Fruit fly (Drosophila melanogaster) whole organism, adult: ENCODE measurements around the gene CG33287.
A peak's percentile ranks its signal among the peaks of the same experiment; 100 is the strongest.

Experiments
- CG11617 ChIP-seq: fragments of 200-800 bp; sonication (Bioruptor generic); optimal IDR thresholded peaks from 2 replicates; lab custom pipeline; 2017; ENCODE audit warnings: mild to moderate bottlenecking, missing biosample characterization, missing genetic modification reagents, missing genetic modification characterization
- CG12768 ChIP-seq: fragments of 200-800 bp; sonication (Bioruptor generic); optimal IDR thresholded peaks from 2 replicates; lab custom pipeline; 2017; ENCODE audit warnings: missing biosample characterization, missing genetic modification characterization, mild to moderate bottlenecking, moderate library complexity, missing genetic modification reagents
- CG14711 ChIP-seq: fragments of 200-800 bp; sonication (Bioruptor generic); optimal IDR thresholded peaks from 2 replicates; lab custom pipeline; 2018; ENCODE audit warnings: missing biosample characterization, mild to moderate bottlenecking, missing genetic modification characterization, moderate library complexity
- CG1620 ChIP-seq: fragments of 200-800 bp; sonication (Bioruptor generic); optimal IDR thresholded peaks from 2 replicates; lab custom pipeline; 2016; ENCODE audit warnings: missing biosample characterization, missing genetic modification characterization
- CG33017 ChIP-seq: fragments of 200-800 bp; sonication (Bioruptor generic); optimal IDR thresholded peaks from 2 replicates; lab custom pipeline; 2018; ENCODE audit warnings: missing biosample characterization, mild to moderate bottlenecking, missing genetic modification characterization, moderate library complexity
- CG5204 ChIP-seq: fragments of 200-800 bp; sonication (Bioruptor generic); optimal IDR thresholded peaks from 2 replicates; lab custom pipeline; 2016; ENCODE audit warnings: missing biosample characterization, missing genetic modification characterization
- CG7045 ChIP-seq: fragments of 200-800 bp; sonication (Bioruptor generic); optimal IDR thresholded peaks from 2 replicates; lab custom pipeline; 2017; ENCODE audit warnings: missing biosample characterization, mild to moderate bottlenecking, missing genetic modification characterization
- CG7101 ChIP-seq: fragments of 200-800 bp; sonication (Bioruptor generic); optimal IDR thresholded peaks from 2 replicates; lab custom pipeline; 2018; ENCODE audit warnings: missing biosample characterization, mild to moderate bottlenecking, missing genetic modification characterization, moderate library complexity
- Clk ChIP-seq: fragments of 200-800 bp; sonication (Bioruptor generic); optimal IDR thresholded peaks from 2 replicates; lab custom pipeline; 2017; ENCODE audit warnings: missing biosample characterization, missing genetic modification characterization
- Crg-1 ChIP-seq: fragments of 200-800 bp; sonication (Bioruptor generic); optimal IDR thresholded peaks from 2 replicates; lab custom pipeline; 2016; ENCODE audit warnings: missing biosample characterization, missing genetic modification characterization
- Hr96 ChIP-seq: fragments of 200-800 bp; sonication (Bioruptor generic); optimal IDR thresholded peaks from 2 replicates; lab custom pipeline; 2016; ENCODE audit warnings: missing biosample characterization, missing genetic modification characterization
- Mnt ChIP-seq: fragments of 200-800 bp; sonication (Bioruptor generic); optimal IDR thresholded peaks from 2 replicates; lab custom pipeline; 2016; ENCODE audit warnings: missing biosample characterization, mild to moderate bottlenecking, missing genetic modification characterization
- bab1 ChIP-seq: fragments of 200-800 bp; sonication (Bioruptor generic); optimal IDR thresholded peaks from 3 replicates; lab custom pipeline; 2019; ENCODE audit warnings: missing biosample characterization, mild to moderate bottlenecking, missing genetic modification characterization, moderate library complexity
- cic ChIP-seq: fragments of 200-800 bp; sonication (Bioruptor generic); optimal IDR thresholded peaks from 2 replicates; lab custom pipeline; 2017; ENCODE audit warnings: missing biosample characterization, mild to moderate bottlenecking, missing genetic modification characterization, moderate library complexity
- cnc ChIP-seq, 2 experiments: fragments of >200 bp; optimal IDR thresholded peaks; 2 replicates each; lab custom pipeline; 2017
- kay ChIP-seq: fragments of 200-800 bp; sonication (Bioruptor generic); peaks from one replicate; lab custom pipeline; 2016; ENCODE audit warnings: missing biosample characterization, missing genetic modification characterization, borderline replicate concordance
- ovo ChIP-seq: fragments of 200-800 bp; sonication (Bioruptor generic); optimal IDR thresholded peaks from 2 replicates; lab custom pipeline; 2016; ENCODE audit warnings: missing biosample characterization, missing genetic modification characterization
- pad ChIP-seq: fragments of 200-800 bp; sonication (Bioruptor generic); optimal IDR thresholded peaks from 3 replicates; lab custom pipeline; 2017; ENCODE audit warnings: missing biosample characterization, missing genetic modification characterization, mild to moderate bottlenecking, moderate library complexity, missing genetic modification reagents
- tj ChIP-seq: fragments of 200-800 bp; sonication (Bioruptor generic); optimal IDR thresholded peaks from 3 replicates; lab custom pipeline; 2017; ENCODE audit warnings: missing biosample characterization, mild to moderate bottlenecking, missing genetic modification characterization, moderate library complexity
- toe ChIP-seq: fragments of 200-800 bp; sonication (Bioruptor generic); optimal IDR thresholded peaks from 2 replicates; lab custom pipeline; 2016; ENCODE audit warnings: missing biosample characterization, missing genetic modification characterization

CG33287 gene

DNA sequence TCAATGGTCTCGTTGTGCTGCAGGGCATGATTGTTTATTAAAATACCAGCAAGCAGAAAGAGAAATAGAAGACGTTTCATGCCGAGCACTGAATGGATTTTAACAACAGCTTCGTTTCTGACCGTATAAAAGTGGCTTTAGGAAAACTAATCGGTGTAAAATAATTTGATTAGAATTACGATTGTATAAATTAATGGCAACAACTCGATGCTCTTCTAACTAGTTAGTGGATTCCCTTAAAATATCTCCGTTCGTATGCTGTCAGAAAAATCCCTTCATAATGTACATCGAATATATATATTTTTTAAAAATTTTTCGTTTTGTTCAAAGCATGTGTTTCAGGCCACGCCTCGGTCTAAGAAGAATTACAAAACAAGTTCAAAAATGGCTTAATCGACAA, 13.8 kb downstream of the CG33287 start, which contains the start of the genes Sems and CG10588:
Sems (minus strand) TSS at position 101 of the 400 bp plus-strand sequence.
CG10588 (plus strand) TSS at position 285 of the 400 bp plus-strand sequence.
- TF ChIP-seq Clk (GFP tag; lab: Kevin White, UChicago): no peak
- TF ChIP-seq CG12768 (GFP tag; lab: Kevin White, UChicago): no peak
- no peak for TF ChIP-seq toe (GFP tag; lab: Kevin White, UChicago)
- TF ChIP-seq ovo (GFP tag; lab: Kevin White, UChicago): no peak
- TF ChIP-seq bab1 (GFP tag; lab: Kevin White, UChicago): no peak
- TF ChIP-seq CG7045: no peak
- TF ChIP-seq CG14711 (tag; lab: Kevin White, UChicago): no peak
- TF ChIP-seq CG33017 (tag; lab: Kevin White, UChicago): no peak
- no peak for TF ChIP-seq CG7101 (tag; lab: Kevin White, UChicago)
- no peak for TF ChIP-seq cic (GFP tag; lab: Kevin White, UChicago)
- no peak for TF ChIP-seq pad (GFP tag; lab: Kevin White, UChicago)
- no peak for TF ChIP-seq Hr96
- no peak for TF ChIP-seq CG1620 (GFP tag; lab: Kevin White, UChicago)
- no peak for TF ChIP-seq tj (GFP tag; lab: Kevin White, UChicago)
- TF ChIP-seq Mnt (GFP tag; lab: Kevin White, UChicago): no peak
- TF ChIP-seq Crg-1 (GFP tag; lab: Kevin White, UChicago): no peak
- no peak for TF ChIP-seq kay (GFP tag; lab: Kevin White, UChicago)
- no peak for TF ChIP-seq CG5204 (GFP tag; lab: Kevin White, UChicago)
- TF ChIP-seq cnc (optimal IDR thresholded peaks at IDR 0.05; lab: Kevin White, UChicago): no peak
- no peak for TF ChIP-seq CG11617 (GFP tag; lab: Kevin White, UChicago)

DNA sequence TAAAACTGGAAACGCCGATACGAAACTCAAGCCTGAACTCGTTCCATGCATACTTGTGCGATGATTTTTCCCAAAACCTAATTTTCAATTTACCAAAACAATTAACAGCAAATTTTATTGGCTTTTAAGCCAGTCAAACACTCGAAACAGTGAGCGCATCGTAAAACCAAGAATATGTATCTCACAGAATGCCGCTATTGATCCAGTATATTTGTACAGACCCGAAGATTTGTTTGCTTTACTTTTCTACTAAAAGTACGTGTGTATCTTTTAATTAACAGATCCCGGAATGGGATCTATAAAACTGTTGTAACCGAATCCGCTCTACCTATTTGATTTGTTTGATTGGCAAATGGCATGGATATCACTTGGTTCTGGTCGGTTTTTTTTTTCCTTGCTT, 16.3 kb downstream of the CG33287 start:
- no peak for TF ChIP-seq CG12768 (GFP tag; lab: Kevin White, UChicago)

DNA sequence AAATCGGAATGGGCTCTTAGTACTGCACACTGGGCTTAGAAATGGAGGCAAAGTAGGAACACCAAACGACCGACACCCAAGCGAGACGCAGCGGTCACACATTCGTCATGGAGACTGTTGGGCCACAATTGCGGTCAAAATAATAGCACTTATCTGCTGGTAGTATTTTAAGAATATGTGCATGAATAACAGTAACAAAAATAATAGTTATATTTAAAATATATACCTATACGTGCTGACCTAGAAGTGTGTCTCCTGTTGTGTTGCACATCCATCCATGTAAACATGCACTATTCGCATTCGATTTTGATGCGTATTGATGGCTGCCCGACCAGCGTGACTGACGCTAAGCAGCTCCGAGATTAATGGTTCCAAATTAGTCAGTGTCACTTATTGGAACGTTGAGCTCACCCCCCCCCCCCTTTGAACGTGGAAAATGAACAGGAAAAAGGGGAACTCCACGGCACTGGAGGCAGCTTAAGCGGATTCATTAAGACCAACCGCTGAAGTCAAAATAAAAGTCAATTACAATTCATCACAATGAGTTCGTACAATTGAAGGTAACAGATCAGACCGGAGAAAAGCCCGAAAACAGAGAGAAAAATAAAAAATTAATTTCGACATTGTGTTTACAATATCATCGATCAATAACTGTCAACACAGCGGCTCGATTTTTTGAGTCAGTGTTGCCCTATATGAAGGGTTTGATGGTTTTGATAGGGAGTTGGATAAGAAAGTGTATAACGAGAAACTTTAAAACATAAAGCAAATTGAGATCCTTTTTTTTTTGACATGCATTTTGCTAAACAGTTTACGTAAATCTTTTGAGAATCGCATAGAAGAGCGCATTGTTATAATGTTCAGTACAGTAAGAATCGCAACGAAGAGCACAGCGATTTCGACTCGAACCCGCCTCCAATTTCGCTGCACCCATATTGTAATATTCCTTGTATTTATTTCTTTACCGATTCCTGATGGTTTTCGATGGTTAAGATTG, 17.5 kb downstream of the CG33287 start:
- TF ChIP-seq Mnt (GFP tag; lab: Kevin White, UChicago) (no peak), bab1 (GFP tag; lab: Kevin White, UChicago) (no peak), toe (GFP tag; lab: Kevin White, UChicago) (no peak)

- TF ChIP-seq toe (GFP tag; lab: Kevin White, UChicago) (no peak), cic (GFP tag; lab: Kevin White, UChicago) (no peak), cnc (optimal IDR thresholded peaks at IDR 0.05; lab: Kevin White, UChicago) (no peak), kay (GFP tag; lab: Kevin White, UChicago) (no peak), bab1 (GFP tag; lab: Kevin White, UChicago) (no peak), CG7045 (no peak), Mnt (GFP tag; lab: Kevin White, UChicago) (no peak)
Measured at dm6 chr3L:20952121-20952487, 18.4 kb downstream of the CG33287 start.

dm6 chr3L:20951477-20952120, 18.9 kb downstream of the CG33287 start:
- TF ChIP-seq bab1 (GFP tag; lab: Kevin White, UChicago) (no peak), Mnt (GFP tag; lab: Kevin White, UChicago) (no peak), CG14711 (tag; lab: Kevin White, UChicago) (no peak), pad (GFP tag; lab: Kevin White, UChicago) (no peak), kay (GFP tag; lab: Kevin White, UChicago) (no peak), CG33017 (tag; lab: Kevin White, UChicago) (no peak), CG7045 (no peak), Clk (GFP tag; lab: Kevin White, UChicago) (no peak)

DNA sequence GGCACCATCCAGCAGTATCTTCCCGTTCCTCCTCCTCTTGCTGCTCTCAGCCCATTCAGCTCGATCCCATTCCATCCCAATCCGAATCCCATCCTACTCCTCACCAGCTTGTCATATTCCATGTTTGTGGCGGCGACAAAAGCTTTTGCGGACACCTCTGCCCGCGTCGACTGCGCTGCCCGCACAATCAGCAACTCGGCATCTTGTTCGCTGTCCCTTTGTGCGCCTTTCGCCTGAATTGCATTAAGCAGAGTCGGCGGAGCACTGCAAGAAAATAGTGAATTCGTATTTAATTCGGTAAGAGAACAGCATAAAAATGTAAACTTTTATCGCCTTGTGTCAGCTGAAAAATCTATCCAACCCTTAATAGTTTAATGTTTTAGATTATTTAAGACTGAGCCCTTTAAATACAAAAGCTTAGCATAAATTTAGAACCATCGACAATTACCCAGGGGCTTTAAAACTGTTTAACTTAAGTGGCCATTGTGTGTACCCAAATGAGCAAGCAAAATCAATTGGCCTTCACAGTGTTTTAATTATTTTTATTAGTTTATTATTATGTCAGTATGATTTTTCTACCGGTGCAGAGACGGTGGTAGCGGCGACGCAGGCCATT, 19.8 kb downstream of the CG33287 start:
- no peak for TF ChIP-seq cnc (optimal IDR thresholded peaks at IDR 0.05; lab: Kevin White, UChicago)
- TF ChIP-seq Mnt (GFP tag; lab: Kevin White, UChicago): no peak
- TF ChIP-seq tj (GFP tag; lab: Kevin White, UChicago): peak; percentile 91
